Fruit fly (Drosophila melanogaster) S2 (cell line): Measurements from ENCODE around the gene mRpL19.

Experiments used
- CG8478 ChIP-seq: fragments of >200 bp; optimal IDR thresholded peaks from 2 replicates; lab custom pipeline; 2018
- CTCF ChIP-seq, 2 experiments: fragments of >200 bp; optimal IDR thresholded peaks; 2 replicates each; lab custom pipeline; 2018

DNA sequence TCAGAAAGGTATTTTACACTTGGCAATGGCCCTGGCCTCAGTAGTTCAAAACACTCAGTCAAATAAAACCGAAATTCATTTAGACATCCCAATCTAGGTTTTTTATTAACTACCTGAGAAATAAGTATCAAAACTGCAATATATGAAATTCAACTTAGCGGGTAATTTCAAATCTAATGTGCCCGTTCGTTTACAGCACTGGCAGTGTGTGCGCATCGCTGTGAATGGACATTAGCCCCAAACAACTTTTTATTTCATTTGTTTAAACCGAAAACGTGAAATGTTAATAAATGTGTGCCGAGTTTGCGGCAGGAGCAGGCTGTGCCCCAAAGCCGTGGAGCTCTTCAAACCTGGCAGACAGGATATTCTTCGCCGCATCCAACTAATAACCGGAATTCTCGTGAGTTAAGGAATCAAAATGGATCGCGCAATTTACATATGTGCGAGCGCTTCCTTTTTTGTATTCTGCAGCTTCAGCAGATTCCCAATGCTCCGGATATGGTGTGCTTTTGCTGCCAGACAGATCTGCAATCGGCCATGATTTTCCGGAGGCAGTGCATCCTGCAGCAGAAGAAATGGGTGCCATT, 49.1 kb downstream of the mRpL19 start, which contains the start of gene nom:
- TF ChIP-seq CTCF (optimal IDR thresholded peaks at IDR 0.05; lab: Kevin White, UChicago) (no peak), CG8478 (lab: Kevin White, UChicago) (no peak)
